Fruit fly (Drosophila melanogaster) whole organism, embryonic: ENCODE data around the gene Irp-1B.

ENCODE experiments used
- Ada2b ChIP-seq: fragments of 200-800 bp; sonication (Bioruptor generic); IDR thresholded peaks from 2 replicates; pipeline ENCODE4 v1.3.6; 2022; ENCODE audit warnings: missing biosample characterization, missing genetic modification characterization
- CG12104 ChIP-seq: fragments of 200-800 bp; sonication (Bioruptor generic); optimal IDR thresholded peaks from 3 replicates; lab custom pipeline; 2016; ENCODE audit warnings: missing biosample characterization, missing genetic modification characterization
- CG12769 ChIP-seq: fragments of 200-800 bp; sonication (Bioruptor generic); optimal IDR thresholded peaks from 2 replicates; lab custom pipeline; 2019; ENCODE audit warnings: missing biosample characterization, mild to moderate bottlenecking, missing genetic modification characterization, moderate library complexity
- CG14667 ChIP-seq: fragments of 200-800 bp; sonication (Bioruptor generic); IDR thresholded peaks from 2 replicates; pipeline ENCODE4 v1.3.6; 2022; ENCODE audit warnings: missing biosample characterization, missing genetic modification characterization
- CG15011 ChIP-seq: fragments of 200-800 bp; sonication (Bioruptor generic); optimal IDR thresholded peaks from 3 replicates; lab custom pipeline; 2018; ENCODE audit warnings: missing biosample characterization, mild to moderate bottlenecking, missing genetic modification characterization
- CG15601 ChIP-seq: fragments of 200-800 bp; sonication (Bioruptor generic); optimal IDR thresholded peaks from 3 replicates; lab custom pipeline; 2019; ENCODE audit warnings: missing biosample characterization, mild to moderate bottlenecking, missing genetic modification characterization, moderate library complexity
- CG16863 ChIP-seq: fragments of 200-800 bp; sonication (Bioruptor generic); optimal IDR thresholded peaks from 3 replicates; lab custom pipeline; 2016; ENCODE audit warnings: missing biosample characterization, missing genetic modification characterization
- CG18011 ChIP-seq: fragments of 200-800 bp; sonication (Bioruptor generic); optimal IDR thresholded peaks from 2 replicates; lab custom pipeline; 2017; ENCODE audit warnings: missing biosample characterization, missing genetic modification characterization, mild to moderate bottlenecking, moderate library complexity, missing genotype
- CG2875 ChIP-seq: fragments of 200-800 bp; sonication (Bioruptor generic); optimal IDR thresholded peaks from 2 replicates; lab custom pipeline; 2017; ENCODE audit warnings: missing biosample characterization, mild to moderate bottlenecking, missing genetic modification characterization, missing genetic modification reagents
- CG30431 ChIP-seq: fragments of 200-800 bp; sonication (Bioruptor generic); optimal IDR thresholded peaks from 2 replicates; lab custom pipeline; 2017; ENCODE audit warnings: missing biosample characterization, missing genetic modification characterization
- CG3163 ChIP-seq: fragments of 200-800 bp; sonication (Bioruptor generic); optimal IDR thresholded peaks from 3 replicates; lab custom pipeline; 2016; ENCODE audit warnings: missing biosample characterization, missing genetic modification characterization
- CG3281 ChIP-seq: fragments of 200-800 bp; sonication (Bioruptor generic); optimal IDR thresholded peaks from 3 replicates; lab custom pipeline; 2017; ENCODE audit warnings: missing biosample characterization, mild to moderate bottlenecking, missing genetic modification characterization
- CG33213 ChIP-seq: fragments of 200-800 bp; sonication (Bioruptor generic); optimal IDR thresholded peaks from 3 replicates; lab custom pipeline; 2016; ENCODE audit warnings: missing biosample characterization, missing genetic modification characterization
- CG33557 ChIP-seq: fragments of 200-800 bp; sonication (Bioruptor generic); optimal IDR thresholded peaks from 2 replicates; lab custom pipeline; 2019; ENCODE audit warnings: missing biosample characterization, mild to moderate bottlenecking, missing genetic modification characterization, moderate library complexity
- CG34376 ChIP-seq: fragments of 200-800 bp; sonication (Bioruptor generic); optimal IDR thresholded peaks from 2 replicates; lab custom pipeline; 2018; ENCODE audit warnings: missing biosample characterization, mild to moderate bottlenecking, missing genetic modification characterization
- CG34422 ChIP-seq: fragments of 200-800 bp; sonication (Bioruptor generic); IDR thresholded peaks from 3 replicates; pipeline ENCODE4 v1.3.6; 2022; ENCODE audit warnings: missing biosample characterization, missing genetic modification characterization
- CG4328 ChIP-seq: fragments of 200-800 bp; sonication (Bioruptor generic); optimal IDR thresholded peaks from 3 replicates; lab custom pipeline; 2017; ENCODE audit warnings: missing biosample characterization, missing genetic modification reagents, missing genetic modification characterization
- CG6765 ChIP-seq: fragments of 200-800 bp; sonication (Bioruptor generic); optimal IDR thresholded peaks from 3 replicates; lab custom pipeline; 2017; ENCODE audit warnings: missing biosample characterization, mild to moderate bottlenecking, missing genetic modification characterization
- CG7928 ChIP-seq: fragments of 200-800 bp; sonication (Bioruptor generic); optimal IDR thresholded peaks from 2 replicates; lab custom pipeline; 2017; ENCODE audit warnings: missing biosample characterization, mild to moderate bottlenecking, missing genetic modification characterization
- D19B ChIP-seq: fragments of 200-800 bp; sonication (Bioruptor generic); optimal IDR thresholded peaks from 2 replicates; lab custom pipeline; 2017; ENCODE audit warnings: missing biosample characterization, mild to moderate bottlenecking, missing genetic modification characterization
- Elba2 ChIP-seq: fragments of 200-800 bp; sonication (Bioruptor generic); optimal IDR thresholded peaks from 3 replicates; lab custom pipeline; 2016; ENCODE audit warnings: missing biosample characterization, missing genetic modification characterization
- Hr78 ChIP-seq, 2 experiments: fragments of 200-800 bp in 1 of 2; fragments of >200 bp in 1 of 2; sonication (Bioruptor generic) in 1 of 2; optimal IDR thresholded peaks; 2 replicates each; lab custom pipeline; 2017 to 2019; ENCODE audit warnings: missing biosample characterization in 2 of 2, missing genetic modification characterization in 2 of 2, mild to moderate bottlenecking in 1 of 2, moderate library complexity in 1 of 2
- MBD-R2 ChIP-seq: fragments of 200-800 bp; sonication (Bioruptor generic); IDR thresholded peaks from 2 replicates; pipeline ENCODE4 v1.3.6; 2022; ENCODE audit warnings: missing biosample characterization, missing genetic modification characterization
- Mes4 ChIP-seq: fragments of 200-800 bp; sonication (Bioruptor generic); optimal IDR thresholded peaks from 2 replicates; lab custom pipeline; 2016; ENCODE audit warnings: missing biosample characterization, missing genetic modification characterization
- NfI ChIP-seq: fragments of 200-800 bp; sonication (Bioruptor generic); optimal IDR thresholded peaks from 3 replicates; lab custom pipeline; 2018; ENCODE audit warnings: missing biosample characterization, mild to moderate bottlenecking, missing genetic modification characterization, moderate library complexity
- Oaz ChIP-seq: fragments of 200-800 bp; sonication (Bioruptor generic); IDR thresholded peaks from 2 replicates; pipeline ENCODE4 v1.3.6; 2022; ENCODE audit warnings: missing biosample characterization, missing genetic modification characterization
- Six4 ChIP-seq: fragments of 200-800 bp; sonication (Bioruptor generic); optimal IDR thresholded peaks from 2 replicates; lab custom pipeline; 2016; ENCODE audit warnings: missing biosample characterization, missing genetic modification characterization
- Vsx1 ChIP-seq: fragments of 200-800 bp; sonication (Bioruptor generic); optimal IDR thresholded peaks from 2 replicates; lab custom pipeline; 2017; ENCODE audit warnings: missing biosample characterization, mild to moderate bottlenecking, missing genetic modification characterization, missing genetic modification reagents
- bsh ChIP-seq, 2 experiments: fragments of 200-800 bp; sonication (Bioruptor generic); optimal IDR thresholded peaks; 2 replicates each; lab custom pipeline; 2017 to 2018; ENCODE audit warnings: mild to moderate bottlenecking in 2 of 2, missing biosample characterization in 2 of 2, missing genetic modification characterization in 2 of 2, moderate library complexity in 1 of 2
- da ChIP-seq: fragments of 200-800 bp; sonication (Bioruptor generic); optimal IDR thresholded peaks from 2 replicates; lab custom pipeline; 2016; ENCODE audit warnings: missing biosample characterization, missing genetic modification characterization
- dmrt99B ChIP-seq: fragments of 200-800 bp; sonication (Bioruptor generic); optimal IDR thresholded peaks from 2 replicates; lab custom pipeline; 2018; ENCODE audit warnings: missing biosample characterization, mild to moderate bottlenecking, missing genetic modification characterization, moderate library complexity
- fd102C ChIP-seq: fragments of 200-800 bp; sonication (Bioruptor generic); optimal IDR thresholded peaks from 2 replicates; lab custom pipeline; 2018; ENCODE audit warnings: missing biosample characterization, mild to moderate bottlenecking, missing genetic modification characterization, moderate library complexity
- fd64A ChIP-seq: fragments of 200-800 bp; sonication (Bioruptor generic); optimal IDR thresholded peaks from 3 replicates; lab custom pipeline; 2018; ENCODE audit warnings: missing biosample characterization, mild to moderate bottlenecking, missing genetic modification characterization
- gce ChIP-seq: fragments of 200-800 bp; sonication (Bioruptor generic); IDR thresholded peaks from 3 replicates; pipeline ENCODE4 v1.3.6; 2022; ENCODE audit warnings: missing biosample characterization, missing genetic modification characterization
- lbe ChIP-seq: fragments of 200-800 bp; sonication (Bioruptor generic); optimal IDR thresholded peaks from 2 replicates; lab custom pipeline; 2016; ENCODE audit warnings: missing biosample characterization, mild to moderate bottlenecking, missing genetic modification characterization
- lilli ChIP-seq: fragments of 200-800 bp; sonication (Bioruptor generic); optimal IDR thresholded peaks from 3 replicates; lab custom pipeline; 2016; ENCODE audit warnings: missing biosample characterization, missing genetic modification characterization
- nmo ChIP-seq: fragments of 200-800 bp; sonication (Bioruptor generic); optimal IDR thresholded peaks from 2 replicates; lab custom pipeline; 2018; ENCODE audit warnings: missing biosample characterization, mild to moderate bottlenecking, missing genetic modification characterization, moderate library complexity
- peb ChIP-seq: fragments of 200-800 bp; sonication (Bioruptor generic); IDR thresholded peaks from 2 replicates; pipeline ENCODE4 v1.3.6; 2022; ENCODE audit warnings: missing biosample characterization, missing genetic modification characterization
- pfk ChIP-seq: fragments of 200-800 bp; sonication (Bioruptor generic); optimal IDR thresholded peaks from 2 replicates; lab custom pipeline; 2018; ENCODE audit warnings: missing biosample characterization, mild to moderate bottlenecking, missing genetic modification characterization, moderate library complexity
- prd ChIP-seq, 3 experiments: fragments of >200 bp in 2 of 3; fragments of 200-800 bp in 1 of 3; sonication (Bioruptor generic) in 1 of 3; optimal IDR thresholded peaks in 2 of 3; IDR thresholded peaks in 1 of 3; 2 replicates in 2 of 3; 3 replicates in 1 of 3; pipeline versions ENCODE4 v1.3.6 to Lab custom; 2017 to 2022; ENCODE audit warnings: missing biosample characterization in 1 of 3, missing genetic modification characterization in 1 of 3
- slp2 ChIP-seq: fragments of 200-800 bp; sonication (Bioruptor generic); optimal IDR thresholded peaks from 2 replicates; lab custom pipeline; 2016; ENCODE audit warnings: missing biosample characterization, missing genetic modification characterization
- tll ChIP-seq, 2 experiments: fragments of 200-800 bp in 1 of 2; fragments of >200 bp in 1 of 2; sonication (Bioruptor generic) in 1 of 2; optimal IDR thresholded peaks; 2 replicates each; lab custom pipeline; 2017 to 2019; ENCODE audit warnings: missing biosample characterization in 2 of 2, missing genetic modification characterization in 2 of 2, mild to moderate bottlenecking in 1 of 2, moderate library complexity in 1 of 2
- toy ChIP-seq: fragments of 200-800 bp; sonication (Bioruptor generic); IDR thresholded peaks from 2 replicates; pipeline ENCODE4 v1.3.6; 2022; ENCODE audit warnings: missing biosample characterization, missing genetic modification characterization
- unc-4 ChIP-seq: fragments of 200-800 bp; sonication (Bioruptor generic); IDR thresholded peaks from 2 replicates; pipeline ENCODE4 v1.3.6; 2022; ENCODE audit warnings: missing biosample characterization, missing genetic modification characterization; ENCODE audit not compliant: partially characterized antibody
- vvl ChIP-seq: fragments of 200-800 bp; sonication (Bioruptor generic); IDR thresholded peaks from 2 replicates; pipeline ENCODE4 v1.3.6; 2022; ENCODE audit warnings: missing biosample characterization, missing genetic modification characterization
- wek ChIP-seq: fragments of 200-800 bp; sonication (Bioruptor generic); optimal IDR thresholded peaks from 3 replicates; lab custom pipeline; 2018; ENCODE audit warnings: missing biosample characterization, mild to moderate bottlenecking, missing genetic modification characterization, moderate library complexity
- zfh1 ChIP-seq: fragments of 200-800 bp; sonication (Bioruptor generic); IDR thresholded peaks from 3 replicates; pipeline ENCODE4 v1.3.6; 2022; ENCODE audit warnings: missing biosample characterization, missing genetic modification characterization
- zfh2 ChIP-seq: fragments of 200-800 bp; sonication (Bioruptor generic); optimal IDR thresholded peaks from 2 replicates; lab custom pipeline; 2016; ENCODE audit warnings: missing biosample characterization, missing genetic modification characterization

The Irp-1B gene

DNA sequence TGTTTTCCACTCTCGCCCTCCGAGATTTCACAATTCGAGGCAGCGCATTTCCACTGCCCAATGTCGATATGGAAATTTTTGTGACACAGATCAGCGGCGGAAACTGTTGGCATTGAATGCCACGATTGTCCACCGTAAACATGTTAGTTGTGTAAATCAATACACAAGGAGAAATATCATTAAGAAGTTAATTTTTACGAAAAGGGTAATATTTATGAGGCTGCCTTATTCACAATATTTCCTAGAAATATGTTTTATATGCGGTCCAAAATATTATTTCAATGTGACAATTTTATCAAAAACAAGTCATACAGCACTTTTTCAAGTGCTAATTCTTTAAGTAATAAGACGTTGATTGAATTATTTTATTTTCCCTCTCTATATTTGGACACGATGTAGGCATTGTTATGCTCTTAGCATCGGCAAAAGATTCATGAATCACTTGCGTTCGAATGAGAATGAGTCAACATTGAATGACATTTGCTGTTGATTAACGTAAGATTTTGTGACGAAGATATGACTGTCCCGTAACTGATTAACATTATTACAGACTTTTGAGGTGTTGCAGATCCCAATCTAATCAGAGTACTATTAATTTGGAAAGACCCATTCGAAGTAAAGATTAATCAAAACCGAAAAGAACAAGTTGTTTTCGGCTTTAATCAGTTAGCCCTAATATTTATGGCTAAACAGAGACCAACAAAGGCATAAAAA, 18.9 kb downstream of the Irp-1B start (continued):
- TF ChIP-seq wek (GFP tag; lab: Kevin White, UChicago): peak; percentile 60
- peak; percentile 56 for TF ChIP-seq CG3163
- TF ChIP-seq Elba2: no peak
- TF ChIP-seq CG12769 (tag; lab: Kevin White, UChicago): peak; percentile 93
- peak in 1 of 2 experiments; percentile 72 for TF ChIP-seq Hr78 (GFP tag; optimal IDR thresholded peaks at IDR 0.05; lab: Kevin White, UChicago)
- TF ChIP-seq bsh (GFP tag; optimal IDR thresholded peaks at IDR 0.05; lab: Kevin White, UChicago): peak in 1 of 2 experiments; percentile 83
- peak; percentile 69 for TF ChIP-seq slp2 (GFP tag; lab: Kevin White, UChicago)
- peak; percentile 94 for TF ChIP-seq Ada2b (GFP tag; lab: Robert Waterston, UW)
- 0 out of 2 replicates have a peak, but pooled peaks have one; percentile 51 for TF ChIP-seq toy
- peak; percentile 72 for TF ChIP-seq Six4 (GFP tag; lab: Kevin White, UChicago)
- TF ChIP-seq unc-4: no peak
- TF ChIP-seq pfk (GFP tag; lab: Kevin White, UChicago): no peak
- peak; percentile 38 for TF ChIP-seq CG3281
- peak; percentile 90; the same call in 2 of the 3 replicates for TF ChIP-seq CG34422 (GFP tag; lab: Robert Waterston, UW)
- TF ChIP-seq CG12104 (GFP tag; lab: Kevin White, UChicago): peak; percentile 55
- TF ChIP-seq fd64A (GFP tag; lab: Kevin White, UChicago): peak; percentile 23
- no peak for TF ChIP-seq CG33557 (GFP tag; lab: Kevin White, UChicago)
- TF ChIP-seq gce: peak; percentile 83; the same call in 1 of the 3 replicates
- TF ChIP-seq zfh2 (GFP tag; lab: Kevin White, UChicago): no peak
- peak; percentile 67 for TF ChIP-seq Mes4 (GFP tag; lab: Kevin White, UChicago)
- TF ChIP-seq CG7928 (GFP tag; lab: Kevin White, UChicago): peak; percentile 5
- peak; percentile 87 for TF ChIP-seq dmrt99B (tag; lab: Kevin White, UChicago)
- peak; percentile 24 for TF ChIP-seq da (GFP tag; lab: Kevin White, UChicago)
- peak; percentile 43 for TF ChIP-seq CG33213 (GFP tag; lab: Kevin White, UChicago)
- TF ChIP-seq vvl (GFP tag; lab: Robert Waterston, UW): peak; percentile 91
- peak; percentile 56 for TF ChIP-seq CG15601 (tag; lab: Kevin White, UChicago)
- no peak for TF ChIP-seq lbe (GFP tag; lab: Kevin White, UChicago)
- no peak for TF ChIP-seq tll (GFP tag; optimal IDR thresholded peaks at IDR 0.05; lab: Kevin White, UChicago)
- peak; percentile 16 for TF ChIP-seq CG15011
- peak; percentile 66 for TF ChIP-seq CG2875 (GFP tag; lab: Kevin White, UChicago)
- peak; percentile 75 for TF ChIP-seq lilli (GFP tag; lab: Kevin White, UChicago)
- TF ChIP-seq D19B (GFP tag; lab: Kevin White, UChicago): peak; percentile 30
- no peak for TF ChIP-seq CG30431 (GFP tag; lab: Kevin White, UChicago)
- peak; percentile 14 for TF ChIP-seq CG34376
- no peak for TF ChIP-seq peb (GFP tag; lab: Robert Waterston, UW)
- TF ChIP-seq CG14667: peak; percentile 63
- no peak for TF ChIP-seq prd (optimal IDR thresholded peaks at IDR 0.05; lab: Kevin White, UChicago)
- TF ChIP-seq prd (GFP tag; IDR thresholded peaks at IDR 0.05; lab: Robert Waterston, UW): peak; percentile 85
- TF ChIP-seq nmo (GFP tag; lab: Kevin White, UChicago): peak; percentile 87
- peak; percentile 63 for TF ChIP-seq MBD-R2 (GFP tag; lab: Robert Waterston, UW)
- TF ChIP-seq NfI (GFP tag; lab: Kevin White, UChicago): peak; percentile 87
- peak; percentile 42 for TF ChIP-seq CG18011 (GFP tag; lab: Kevin White, UChicago)
- no peak for TF ChIP-seq Vsx1
- peak; percentile 37 for TF ChIP-seq CG16863 (GFP tag; lab: Kevin White, UChicago)
- TF ChIP-seq fd102C: no peak
- peak; percentile 82 for TF ChIP-seq Oaz (GFP tag; lab: Robert Waterston, UW)
- peak; percentile 75 for TF ChIP-seq zfh1 (GFP tag; lab: Robert Waterston, UW)
- peak; percentile 64 for TF ChIP-seq CG6765
- TF ChIP-seq CG4328 (GFP tag; lab: Kevin White, UChicago): no peak
